Fruit fly (Drosophila melanogaster): ENCODE data around the gene CG13970.

Gene CG13970

DNA sequence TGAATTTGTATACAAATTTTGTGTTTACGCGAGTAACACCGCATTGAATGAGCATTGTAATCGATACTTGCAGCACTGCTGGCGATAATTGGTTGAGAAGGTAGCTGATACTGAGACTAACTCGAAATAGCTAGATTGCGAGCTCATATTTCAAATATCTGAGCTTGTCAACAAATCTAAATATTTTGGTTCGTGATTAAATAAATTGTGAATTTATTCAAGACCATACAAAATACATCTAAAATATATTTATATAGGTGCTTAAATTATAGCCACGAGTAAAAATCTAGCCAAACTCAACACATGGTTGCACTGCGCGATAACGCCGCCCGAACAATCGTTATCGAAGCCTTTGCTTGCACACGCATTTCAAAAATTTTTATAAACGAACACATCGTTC, 10.2 kb downstream of the CG13970 start, which contains the start of the genes Taf13 and nesd (continued):
- no peak for TF ChIP-seq sr (GFP tag; IDR thresholded peaks at IDR 0.05)
- peak; percentile 40 for TF ChIP-seq mam (GFP tag; optimal IDR thresholded peaks at IDR 0.05)
- no peak for TF ChIP-seq CG12104 (GFP tag; optimal IDR thresholded peaks at IDR 0.05)
- no peak for TF ChIP-seq tup (GFP tag; optimal IDR thresholded peaks at IDR 0.05)
- TF ChIP-seq CG15696 (tag; optimal IDR thresholded peaks at IDR 0.05), result peak; percentile 27
- peak; percentile 64 for TF ChIP-seq CG16863 (GFP tag; optimal IDR thresholded peaks at IDR 0.05)
- TF ChIP-seq Atf6 (GFP tag; IDR thresholded peaks at IDR 0.05), result no peak
- no peak for TF ChIP-seq TFAM (GFP tag; optimal IDR thresholded peaks at IDR 0.05)
- peak; percentile 50 for TF ChIP-seq CG13894 (tag; optimal IDR thresholded peaks at IDR 0.05)
- TF ChIP-seq CG6791 (GFP tag; IDR thresholded peaks at IDR 0.05; ENCODE audit: partially characterized antibody), result peak; percentile 66; the same call in 2 of the 3 replicates
- TF ChIP-seq CG10267 (tag; optimal IDR thresholded peaks at IDR 0.05), result peak; percentile 56
- no peak for TF ChIP-seq CG8359 (GFP tag; optimal IDR thresholded peaks at IDR 0.05; ENCODE audit: borderline replicate concordance)
- TF ChIP-seq row (GFP tag; IDR thresholded peaks at IDR 0.05), result peak; percentile 94
- TF ChIP-seq CG10431 (GFP tag; optimal IDR thresholded peaks at IDR 0.05), result no peak
- no peak for TF ChIP-seq kay (GFP tag; optimal IDR thresholded peaks at IDR 0.05)
- TF ChIP-seq esg (GFP tag; conservative IDR thresholded peaks at IDR 0.05), result no peak
- no peak for TF ChIP-seq CG5180 (GFP tag; optimal IDR thresholded peaks at IDR 0.05)
- peak; percentile 6 to 38 for TF ChIP-seq dpn (GFP tag; optimal IDR thresholded peaks at IDR 0.05)
- TF ChIP-seq fru (optimal IDR thresholded peaks at IDR 0.05), result no peak
- TF ChIP-seq CG33557 (GFP tag; optimal IDR thresholded peaks at IDR 0.05), result peak; percentile 30
- no peak for TF ChIP-seq Sox102F (GFP tag; optimal IDR thresholded peaks at IDR 0.05)
- TF ChIP-seq CG14965 (GFP tag; optimal IDR thresholded peaks at IDR 0.05; ENCODE audit: borderline replicate concordance), result no peak
- TF ChIP-seq Mad (GFP tag; optimal IDR thresholded peaks at IDR 0.05), result peak; percentile 1
- TF ChIP-seq CG7271 (tag; optimal IDR thresholded peaks at IDR 0.05), result peak; percentile 51
- peak; percentile 30 for TF ChIP-seq tin (GFP tag; optimal IDR thresholded peaks at IDR 0.05)
- TF ChIP-seq NfI (GFP tag; optimal IDR thresholded peaks at IDR 0.05), result peak; percentile 46
- TF ChIP-seq onecut (GFP tag; IDR thresholded peaks at IDR 0.05), result no peak
- no peak for TF ChIP-seq crc (GFP tag; optimal IDR thresholded peaks at IDR 0.05)
- TF ChIP-seq CG12769 (tag; optimal IDR thresholded peaks at IDR 0.05), result peak; percentile 15
- TF ChIP-seq CG4404 (GFP tag; IDR thresholded peaks at IDR 0.05), result no peak
- peak; percentile 61 for TF ChIP-seq Nf-YC (tag; optimal IDR thresholded peaks at IDR 0.05)
- no peak for TF ChIP-seq CG4328 (GFP tag; optimal IDR thresholded peaks at IDR 0.05)
- peak; percentile 2 to 93 for TF ChIP-seq tll (GFP tag; optimal IDR thresholded peaks at IDR 0.05)
- TF ChIP-seq vfl (GFP tag; optimal IDR thresholded peaks at IDR 0.05), result no peak
- no peak for TF ChIP-seq CG7745 (tag; optimal IDR thresholded peaks at IDR 0.05)
- no peak for TF ChIP-seq caup (GFP tag; optimal IDR thresholded peaks at IDR 0.05; ENCODE audit: severe bottlenecking)
- no peak for TF ChIP-seq stc (GFP tag; IDR thresholded peaks at IDR 0.05)
- peak; percentile 56; the same call in 1 of the 2 replicates for TF ChIP-seq rib (GFP tag; IDR thresholded peaks at IDR 0.05)
- no peak for TF ChIP-seq CG32772 (GFP tag; IDR thresholded peaks at IDR 0.05)
- TF ChIP-seq stwl (tag; optimal IDR thresholded peaks at IDR 0.05), result peak; percentile 63
- no peak for TF ChIP-seq bigmax (GFP tag; optimal IDR thresholded peaks at IDR 0.05)
- TF ChIP-seq CG16815 (GFP tag; optimal IDR thresholded peaks at IDR 0.05), result no peak
- no peak for TF ChIP-seq CG3726 (GFP tag; IDR thresholded peaks at IDR 0.05)
- TF ChIP-seq sim (GFP tag; IDR thresholded peaks at IDR 0.05), result no peak
- peak; percentile 92 for TF ChIP-seq Sin3A (optimal IDR thresholded peaks at IDR 0.05)
- no peak for TF ChIP-seq CG7372 (GFP tag; IDR thresholded peaks at IDR 0.05)
- no peak for TF ChIP-seq repo (GFP tag; optimal IDR thresholded peaks at IDR 0.05)
- peak; percentile 52 for TF ChIP-seq twi (tag; optimal IDR thresholded peaks at IDR 0.05)
- no peak for TF ChIP-seq nom (GFP tag; optimal IDR thresholded peaks at IDR 0.05)
- no peak for TF ChIP-seq CG8944 (GFP tag; optimal IDR thresholded peaks at IDR 0.05)
- TF ChIP-seq salm (tag; optimal IDR thresholded peaks at IDR 0.05), result no peak

Data from whole organism, embryonic.